Worm (Caenorhabditis elegans) whole organism, L4 larva: ENCODE measurements around the gene phy-4.

Experiments used
- D1046.2 ChIP-seq: fragments of 200-800 bp; sonication (Bioruptor generic); IDR thresholded peaks from 2 replicates; pipeline ENCODE4 v1.3.6; 2022; ENCODE audit warnings: missing genetic modification characterization, missing compliant biosample characterization
- F44E2.7 ChIP-seq: fragments of 200-800 bp; sonication (Bioruptor generic); IDR thresholded peaks from 2 replicates; pipeline ENCODE4 v2.1.2; 2022; ENCODE audit warnings: missing genetic modification characterization, missing compliant biosample characterization
- F49E8.2 ChIP-seq: sonication (generic microtip); optimal IDR thresholded peaks from 2 replicates; lab custom pipeline; 2016; ENCODE audit warnings: missing compliant biosample characterization, mild to moderate bottlenecking, missing genetic modification characterization, borderline replicate concordance
- T26A8.4 ChIP-seq: fragments of 200-800 bp; sonication (Bioruptor generic); IDR thresholded peaks from 2 replicates; pipeline ENCODE4 v1.3.6; 2022; ENCODE audit warnings: missing genetic modification characterization, missing compliant biosample characterization
- Y105C5A.15 ChIP-seq: fragments of 200-800 bp; sonication (Bioruptor generic); IDR thresholded peaks from 2 replicates; pipeline ENCODE4 v1.3.6; 2022; ENCODE audit warnings: missing genetic modification characterization, missing compliant biosample characterization
- Y75B8A.6 ChIP-seq: fragments of 200-800 bp; sonication (Bioruptor generic); IDR thresholded peaks from 2 replicates; pipeline ENCODE4 v1.3.6; 2022; ENCODE audit warnings: missing genetic modification reagents, missing genetic modification characterization, missing compliant biosample characterization
- aha-1 ChIP-seq: fragments of 150-350 bp; peaks from one replicate; lab custom pipeline; 2014; ENCODE audit warnings: missing biosample characterization, missing genetic modification characterization
- attf-4 ChIP-seq: sonication (generic microtip); optimal IDR thresholded peaks from 3 replicates; lab custom pipeline; 2017; ENCODE audit warnings: missing biosample characterization, missing genetic modification characterization
- ceh-20 ChIP-seq: fragments of 200-800 bp; sonication (Bioruptor generic); IDR thresholded peaks from 2 replicates; pipeline ENCODE4 v1.3.6; 2022; ENCODE audit warnings: missing genetic modification reagents, missing genetic modification characterization, missing compliant biosample characterization
- daf-16 ChIP-seq, 3 experiments: sonication (generic microtip); optimal IDR thresholded peaks; 2 replicates each; lab custom pipeline; 2016 to 2017; ENCODE audit warnings: missing genetic modification characterization in 3 of 3, missing genetic modification reagents in 3 of 3, mild to moderate bottlenecking in 2 of 3, missing compliant biosample characterization in 2 of 3, missing biosample characterization in 1 of 3, moderate library complexity in 1 of 3
- daf-8 ChIP-seq: fragments of 200-800 bp; sonication (Bioruptor generic); IDR thresholded peaks from 2 replicates; pipeline ENCODE4 v1.3.6; 2022; ENCODE audit warnings: missing genetic modification characterization, missing compliant biosample characterization
- dmd-8 ChIP-seq: fragments of 200-800 bp; sonication (Bioruptor generic); IDR thresholded peaks from 2 replicates; pipeline ENCODE4 v1.3.6; 2022; ENCODE audit warnings: missing genetic modification characterization, missing compliant biosample characterization
- dmd-9 ChIP-seq: fragments of 200-800 bp; sonication (Bioruptor generic); IDR thresholded peaks from 2 replicates; pipeline ENCODE4 v1.3.6; 2022; ENCODE audit warnings: missing genetic modification reagents, missing genetic modification characterization, missing compliant biosample characterization
- dpl-1 ChIP-seq: fragments of 150-350 bp; optimal IDR thresholded peaks from 2 replicates; lab custom pipeline; 2014; ENCODE audit warnings: missing biosample characterization, missing genetic modification reagents, missing genetic modification characterization
- egl-43 ChIP-seq: fragments of 200-800 bp; sonication (Bioruptor generic); IDR thresholded peaks from 2 replicates; pipeline ENCODE4 v1.3.6; 2022; ENCODE audit warnings: missing genetic modification reagents, missing genetic modification characterization, missing compliant biosample characterization
- fkh-10 ChIP-seq: fragments of 150-350 bp; optimal IDR thresholded peaks from 2 replicates; lab custom pipeline; 2014; ENCODE audit warnings: missing biosample characterization, missing genetic modification reagents, missing genetic modification characterization
- fos-1 ChIP-seq: fragments of 150-350 bp; optimal IDR thresholded peaks from 2 replicates; lab custom pipeline; 2014; ENCODE audit warnings: missing biosample characterization, missing genetic modification characterization
- gei-8 ChIP-seq: fragments of 200-800 bp; sonication (Bioruptor generic); optimal IDR thresholded peaks from 2 replicates; lab custom pipeline; 2018; ENCODE audit warnings: mild to moderate bottlenecking, missing genetic modification characterization, missing compliant biosample characterization
- hlh-11 ChIP-seq: fragments of 200-800 bp; sonication (Bioruptor generic); optimal IDR thresholded peaks from 2 replicates; lab custom pipeline; 2018; ENCODE audit warnings: mild to moderate bottlenecking, missing genetic modification characterization, missing compliant biosample characterization
- hlh-30 ChIP-seq: sonication (generic microtip); optimal IDR thresholded peaks from 2 replicates; lab custom pipeline; 2017; ENCODE audit warnings: antibody characterized with exemption, mild to moderate bottlenecking, missing genetic modification characterization, missing compliant biosample characterization; ENCODE audit not compliant: insufficient read depth
- hmg-1.1 ChIP-seq: fragments of 200-800 bp; sonication (Bioruptor generic); IDR thresholded peaks from 2 replicates; pipeline ENCODE4 v1.3.6; 2022; ENCODE audit warnings: missing genetic modification reagents, missing genetic modification characterization, missing compliant biosample characterization
- lin-13 ChIP-seq: fragments of 150-350 bp; optimal IDR thresholded peaks from 2 replicates; lab custom pipeline; 2014; ENCODE audit warnings: missing biosample characterization, missing genetic modification reagents, missing genetic modification characterization
- lin-29 ChIP-seq: fragments of 200-800 bp; sonication (Bioruptor generic); IDR thresholded peaks from 2 replicates; pipeline ENCODE4 v1.3.6; 2022; ENCODE audit warnings: missing genetic modification reagents, missing genetic modification characterization, missing compliant biosample characterization
- lin-38 ChIP-seq: fragments of 200-800 bp; sonication (Bioruptor generic); IDR thresholded peaks from 2 replicates; pipeline ENCODE4 v1.3.6; 2022; ENCODE audit warnings: missing genetic modification reagents, missing genetic modification characterization, missing compliant biosample characterization
- lin-39 ChIP-seq: fragments of 150-350 bp; optimal IDR thresholded peaks from 2 replicates; lab custom pipeline; 2014; ENCODE audit warnings: missing biosample characterization, missing genetic modification reagents, missing genetic modification characterization
- lir-3 ChIP-seq: sonication (generic microtip); optimal IDR thresholded peaks from 2 replicates; lab custom pipeline; 2016; ENCODE audit warnings: mild to moderate bottlenecking, missing genetic modification characterization, missing compliant biosample characterization
- lsy-2 ChIP-seq, 2 experiments: fragments of 150-350 bp in 1 of 2; sonication (generic microtip) in 1 of 2; optimal IDR thresholded peaks; 2 replicates each; lab custom pipeline; 2014 to 2017; ENCODE audit warnings: missing biosample characterization in 2 of 2, missing genetic modification characterization in 2 of 2
- madf-9 ChIP-seq: fragments of 200-800 bp; sonication (Bioruptor generic); conservative IDR thresholded peaks from 2 replicates; pipeline ENCODE4 v1.3.6; 2022; ENCODE audit warnings: missing genetic modification reagents, missing genetic modification characterization, missing compliant biosample characterization
- mdl-1 ChIP-seq, 2 experiments: fragments of 150-350 bp in 1 of 2; sonication (generic microtip) in 1 of 2; optimal IDR thresholded peaks; 2 replicates each; lab custom pipeline; 2014 to 2017; ENCODE audit warnings: missing biosample characterization in 2 of 2, missing genetic modification characterization in 2 of 2
- mdt-29 ChIP-seq: fragments of 200-800 bp; sonication (Bioruptor generic); IDR thresholded peaks from 2 replicates; pipeline ENCODE4 v1.3.6; 2022; ENCODE audit warnings: missing genetic modification reagents, missing genetic modification characterization, missing compliant biosample characterization
- mep-1 ChIP-seq: fragments of 150-350 bp; sonication (generic microtip); optimal IDR thresholded peaks from 3 replicates; lab custom pipeline; 2014; ENCODE audit warnings: missing biosample characterization, missing genetic modification characterization
- mxl-2 ChIP-seq: fragments of 200-800 bp; sonication (Bioruptor generic); conservative IDR thresholded peaks from 2 replicates; pipeline ENCODE4 v1.3.6; 2022; ENCODE audit warnings: missing genetic modification reagents, missing genetic modification characterization, missing compliant biosample characterization
- mxl-3 ChIP-seq: fragments of 200-800 bp; sonication (Bioruptor generic); optimal IDR thresholded peaks from 2 replicates; lab custom pipeline; 2018; ENCODE audit warnings: mild to moderate bottlenecking, missing genetic modification characterization, missing compliant biosample characterization
- nhr-102 ChIP-seq: sonication (generic microtip); optimal IDR thresholded peaks from 2 replicates; lab custom pipeline; 2016; ENCODE audit warnings: mild to moderate bottlenecking, missing genetic modification characterization, moderate library complexity, missing compliant biosample characterization
- nhr-41 ChIP-seq: fragments of 200-800 bp; sonication (Bioruptor generic); IDR thresholded peaks from 2 replicates; pipeline ENCODE4 v1.3.6; 2022; ENCODE audit warnings: missing genetic modification reagents, missing genetic modification characterization, missing compliant biosample characterization
- nhr-48 ChIP-seq: sonication (generic microtip); optimal IDR thresholded peaks from 2 replicates; lab custom pipeline; 2016; ENCODE audit warnings: mild to moderate bottlenecking, missing genetic modification characterization, missing compliant biosample characterization
- nhr-77 ChIP-seq: fragments of 150-350 bp; optimal IDR thresholded peaks from 2 replicates; lab custom pipeline; 2014; ENCODE audit warnings: missing biosample characterization, missing genetic modification characterization
- pha-4 ChIP-seq, 2 experiments: fragments of 150-350 bp in 1 of 2; fragments of 200-800 bp in 1 of 2; sonication (Bioruptor generic) in 1 of 2; IDR thresholded peaks in 1 of 2; optimal IDR thresholded peaks in 1 of 2; 2 replicates each; pipeline versions ENCODE4 v1.3.6 to Lab custom; 2014 to 2022; ENCODE audit warnings: missing genetic modification characterization in 2 of 2, missing genetic modification reagents in 2 of 2, missing biosample characterization in 1 of 2, missing compliant biosample characterization in 1 of 2
- pqm-1 ChIP-seq: sonication (generic microtip); optimal IDR thresholded peaks from 2 replicates; lab custom pipeline; 2017; ENCODE audit warnings: missing biosample characterization, missing genetic modification characterization
- rbr-2 ChIP-seq: sonication (generic microtip); optimal IDR thresholded peaks from 2 replicates; lab custom pipeline; 2016; ENCODE audit warnings: missing genotype, missing genetic modification characterization, missing compliant biosample characterization
- sdz-12 ChIP-seq: fragments of 200-800 bp; sonication (Bioruptor generic); optimal IDR thresholded peaks from 2 replicates; lab custom pipeline; 2018; ENCODE audit warnings: mild to moderate bottlenecking, missing genetic modification characterization, missing compliant biosample characterization
- snpc-4 ChIP-seq: fragments of 150-350 bp; optimal IDR thresholded peaks from 2 replicates; lab custom pipeline; 2014; ENCODE audit warnings: missing biosample characterization, missing genetic modification characterization
- spr-1 ChIP-seq: sonication (generic microtip); optimal IDR thresholded peaks from 2 replicates; lab custom pipeline; 2016; ENCODE audit warnings: mild to moderate bottlenecking, missing genetic modification characterization, missing compliant biosample characterization
- spr-3 ChIP-seq: fragments of 200-800 bp; sonication (Bioruptor generic); optimal IDR thresholded peaks from 2 replicates; lab custom pipeline; 2018; ENCODE audit warnings: mild to moderate bottlenecking, missing genetic modification characterization, missing compliant biosample characterization
- tra-1 ChIP-seq: fragments of 200-800 bp; sonication (Bioruptor generic); IDR thresholded peaks from 2 replicates; pipeline ENCODE4 v1.3.6; 2022; ENCODE audit warnings: missing genetic modification reagents, missing genetic modification characterization, missing compliant biosample characterization
- unc-130 ChIP-seq: sonication (generic microtip); optimal IDR thresholded peaks from 2 replicates; lab custom pipeline; 2016; ENCODE audit warnings: missing genetic modification reagents, missing genetic modification characterization, missing compliant biosample characterization
- vab-7 ChIP-seq: fragments of 200-800 bp; sonication (Bioruptor generic); IDR thresholded peaks from 2 replicates; pipeline ENCODE4 v1.3.6; 2022; ENCODE audit warnings: missing genetic modification reagents, missing genetic modification characterization, missing compliant biosample characterization
- zag-1 ChIP-seq: fragments of 150-350 bp; optimal IDR thresholded peaks from 2 replicates; lab custom pipeline; 2014; ENCODE audit warnings: missing biosample characterization, missing genetic modification characterization
- zfp-3 ChIP-seq: fragments of 200-800 bp; sonication (Bioruptor generic); conservative IDR thresholded peaks from 2 replicates; pipeline ENCODE4 v1.3.6; 2022; ENCODE audit warnings: missing genetic modification reagents, missing genetic modification characterization, missing compliant biosample characterization
- zip-11 ChIP-seq: fragments of 200-800 bp; sonication (Bioruptor generic); IDR thresholded peaks from 2 replicates; pipeline ENCODE4 v1.3.6; 2022; ENCODE audit warnings: missing genetic modification characterization, missing compliant biosample characterization
- ztf-7 ChIP-seq: fragments of 150-350 bp; optimal IDR thresholded peaks from 2 replicates; lab custom pipeline; 2014; ENCODE audit warnings: missing biosample characterization, missing genetic modification characterization

Gene phy-4

ce11 chrV:19529168-19529567 lies 15.7 kb upstream of the phy-4 start (continued):
- TF ChIP-seq tra-1 (GFP tag; lab: Robert Waterston, UW) (peak; percentile 93), ztf-7 (tag; lab: Kevin White, UChicago) (peak; percentile 54), mxl-2 (GFP tag; lab: Robert Waterston, UW) (peak; percentile 99), lin-39 (no peak), mdl-1 (tag; optimal IDR thresholded peaks at IDR 0.05; lab: Kevin White, UChicago) (peak; percentile 97 to 100), dmd-8 (no peak), fos-1 (tag; lab: Kevin White, UChicago) (no peak), gei-8 (GFP tag; lab: Kevin White, UChicago) (peak; percentile 97), pqm-1 (tag; lab: Kevin White, UChicago) (no peak), attf-4 (tag; lab: Kevin White, UChicago) (no peak), rbr-2 (tag; lab: Kevin White, UChicago) (peak; percentile 85), nhr-48 (peak; percentile 99), vab-7 (GFP tag; lab: Robert Waterston, UW) (0 out of 2 replicates have a peak, but pooled peaks have one; percentile 5), ceh-20 (GFP tag; lab: Robert Waterston, UW) (peak; percentile 96), F44E2.7 (GFP tag; lab: Robert Waterston, UW) (no peak), Y75B8A.6 (no peak), spr-1 (tag; lab: Kevin White, UChicago) (peak; percentile 75), hmg-1.1 (peak; percentile 86), zfp-3 (GFP tag; lab: Robert Waterston, UW) (no peak), egl-43 (GFP tag; lab: Robert Waterston, UW) (no peak), T26A8.4 (GFP tag; lab: Robert Waterston, UW) (peak; percentile 83), lin-13 (GFP tag; lab: Kevin White, UChicago) (peak; percentile 58), hlh-11 (tag; lab: Kevin White, UChicago) (peak; percentile 98), unc-130 (GFP tag; lab: Kevin White, UChicago) (no peak), pha-4 (GFP tag; IDR thresholded peaks at IDR 0.05; lab: Robert Waterston, UW) (peak; percentile 80), pha-4 (tag; optimal IDR thresholded peaks at IDR 0.05; lab: Kevin White, UChicago) (peak; percentile 76), lin-29 (GFP tag; lab: Robert Waterston, UW) (peak; percentile 79), lin-38 (GFP tag; lab: Robert Waterston, UW) (no peak; the same call in 1 of the 2 replicates), aha-1 (tag; lab: Kevin White, UChicago) (peak; percentile 99), D1046.2 (peak; percentile 37; the same call in 1 of the 2 replicates), hlh-30 (tag; lab: Kevin White, UChicago) (peak; percentile 99), sdz-12 (no peak), lsy-2 (tag; optimal IDR thresholded peaks at IDR 0.05; lab: Kevin White, UChicago) (peak; percentile 76 to 90), nhr-41 (GFP tag; lab: Robert Waterston, UW) (peak; percentile 79; the same call in 1 of the 2 replicates), zag-1 (tag; lab: Kevin White, UChicago) (no peak), snpc-4 (tag; lab: Kevin White, UChicago) (no peak), fkh-10 (peak; percentile 82), zip-11 (GFP tag; lab: Robert Waterston, UW) (no peak), dmd-9 (GFP tag; lab: Robert Waterston, UW) (no peak), mdt-29 (GFP tag; lab: Robert Waterston, UW) (peak; percentile 84), F49E8.2 (no peak), madf-9 (peak; percentile 73), Y105C5A.15 (no peak), nhr-77 (tag; lab: Kevin White, UChicago) (peak; percentile 90), nhr-102 (tag; lab: Kevin White, UChicago) (peak; percentile 96), mep-1 (tag; lab: Kevin White, UChicago) (peak; percentile 94), daf-8 (GFP tag; lab: Robert Waterston, UW) (no peak), dpl-1 (GFP tag; lab: Kevin White, UChicago) (peak; percentile 50), lir-3 (tag; lab: Kevin White, UChicago) (no peak), mxl-3 (peak; percentile 97), daf-16 (GFP tag; optimal IDR thresholded peaks at IDR 0.05; lab: Kevin White, UChicago) (peak; percentile 24 to 82), daf-16 (tag; optimal IDR thresholded peaks at IDR 0.05; lab: Kevin White, UChicago) (peak; percentile 84), spr-3 (no peak)
